Fruit fly (Drosophila melanogaster) Kc167 (cell line): Measurements from ENCODE around the gene CG10918.

Source experiments
- Sin3A ChIP-seq: fragments of >200 bp; optimal IDR thresholded peaks from 2 replicates; lab custom pipeline; 2018; ENCODE audit warnings: missing external identifiers
- h ChIP-seq: fragments of >200 bp; optimal IDR thresholded peaks from 3 replicates; lab custom pipeline; 2018; ENCODE audit warnings: missing external identifiers
- insv ChIP-seq: fragments of >200 bp; optimal IDR thresholded peaks from 3 replicates; lab custom pipeline; 2018; ENCODE audit warnings: missing external identifiers
- ttk ChIP-seq: sonication (Bioruptor generic); optimal IDR thresholded peaks from 2 replicates; lab custom pipeline; 2017; ENCODE audit warnings: missing external identifiers

DNA sequence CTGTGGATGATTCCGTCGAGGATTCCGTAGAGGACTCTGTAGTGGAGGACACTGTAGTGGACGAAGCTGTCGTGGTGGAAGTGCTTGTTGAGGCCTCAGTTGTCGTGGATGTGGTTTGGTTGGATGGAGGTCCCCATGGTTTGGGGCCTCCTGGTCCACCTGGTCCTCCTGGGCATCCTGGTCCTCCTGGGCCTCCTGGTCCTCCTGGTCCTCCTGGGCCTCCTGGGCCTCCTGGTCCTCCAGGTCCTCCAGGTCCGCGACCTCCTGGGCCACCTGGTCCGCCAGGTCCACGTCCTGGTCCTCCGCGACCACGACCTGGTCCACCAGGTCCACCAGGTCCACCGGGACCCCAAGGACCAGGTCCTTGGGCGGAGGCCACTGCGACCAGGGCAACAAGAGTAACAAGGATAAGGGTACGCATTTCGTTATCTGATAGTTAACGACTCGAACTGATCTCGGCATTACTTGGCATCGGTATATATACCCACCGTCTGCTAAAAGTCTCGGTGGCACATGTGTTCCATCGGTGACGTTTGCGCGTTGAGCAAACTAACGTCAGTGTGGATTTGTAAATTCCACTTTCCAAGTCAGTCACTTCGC is 32.1 kb downstream of the CG10918 start, which contains the start of gene lcs:
- TF ChIP-seq h (lab: Kevin White, UChicago) (no peak), ttk (lab: Kevin White, UChicago) (no peak), Sin3A (no peak), insv (lab: Kevin White, UChicago) (no peak)
